Worm (Caenorhabditis elegans) whole organism, L4 larva: ENCODE measurements around the gene fipr-5.

Source experiments
- D1046.2 ChIP-seq: fragments of 200-800 bp; sonication (Bioruptor generic); IDR thresholded peaks from 2 replicates; pipeline ENCODE4 v1.3.6; 2022; ENCODE audit warnings: missing genetic modification characterization, missing compliant biosample characterization
- R02D3.7 ChIP-seq: fragments of 150-350 bp; sonication (generic microtip); optimal IDR thresholded peaks from 3 replicates; lab custom pipeline; 2014; ENCODE audit warnings: missing biosample characterization, missing genetic modification characterization
- T26A8.4 ChIP-seq: fragments of 200-800 bp; sonication (Bioruptor generic); IDR thresholded peaks from 2 replicates; pipeline ENCODE4 v1.3.6; 2022; ENCODE audit warnings: missing genetic modification characterization, missing compliant biosample characterization
- Y5F2A.4 ChIP-seq: fragments of 200-800 bp; sonication (Bioruptor generic); optimal IDR thresholded peaks from 2 replicates; lab custom pipeline; 2018; ENCODE audit warnings: mild to moderate bottlenecking, missing genetic modification characterization, missing compliant biosample characterization
- Y75B8A.6 ChIP-seq: fragments of 200-800 bp; sonication (Bioruptor generic); IDR thresholded peaks from 2 replicates; pipeline ENCODE4 v1.3.6; 2022; ENCODE audit warnings: missing genetic modification reagents, missing genetic modification characterization, missing compliant biosample characterization
- aha-1 ChIP-seq: fragments of 150-350 bp; peaks from one replicate; lab custom pipeline; 2014; ENCODE audit warnings: missing biosample characterization, missing genetic modification characterization
- ama-1 ChIP-seq: fragments of 150-350 bp; optimal IDR thresholded peaks from 2 replicates; lab custom pipeline; 2014; ENCODE audit warnings: inconsistent platforms, mixed read lengths
- arid-1 ChIP-seq: fragments of 200-800 bp; sonication (Bioruptor generic); conservative IDR thresholded peaks from 2 replicates; pipeline ENCODE4 v1.3.6; 2022; ENCODE audit warnings: missing genetic modification reagents, missing genetic modification characterization, missing compliant biosample characterization
- ceh-28 ChIP-seq: fragments of 150-350 bp; optimal IDR thresholded peaks from 2 replicates; lab custom pipeline; 2014; ENCODE audit warnings: missing biosample characterization, missing genetic modification reagents, missing genetic modification characterization
- ceh-44 ChIP-seq: fragments of 200-800 bp; sonication (Bioruptor generic); IDR thresholded peaks from 2 replicates; pipeline ENCODE4 v1.3.6; 2022; ENCODE audit warnings: missing genetic modification reagents, missing genetic modification characterization, missing compliant biosample characterization
- cey-2 ChIP-seq: sonication (generic microtip); optimal IDR thresholded peaks from 3 replicates; lab custom pipeline; 2017; ENCODE audit warnings: missing genetic modification characterization, mild to moderate bottlenecking, missing compliant biosample characterization, antibody characterized with exemption, borderline replicate concordance; ENCODE audit not compliant: insufficient read depth
- daf-16 ChIP-seq, 3 experiments: sonication (generic microtip); optimal IDR thresholded peaks; 2 replicates each; lab custom pipeline; 2016 to 2017; ENCODE audit warnings: missing genetic modification characterization in 3 of 3, missing genetic modification reagents in 3 of 3, mild to moderate bottlenecking in 2 of 3, missing compliant biosample characterization in 2 of 3, missing biosample characterization in 1 of 3, moderate library complexity in 1 of 3
- dmd-6 ChIP-seq: fragments of 200-800 bp; sonication (Bioruptor generic); IDR thresholded peaks from 2 replicates; pipeline ENCODE4 v1.3.6; 2022; ENCODE audit warnings: missing genetic modification reagents, missing genetic modification characterization, missing compliant biosample characterization
- dmd-9 ChIP-seq: fragments of 200-800 bp; sonication (Bioruptor generic); IDR thresholded peaks from 2 replicates; pipeline ENCODE4 v1.3.6; 2022; ENCODE audit warnings: missing genetic modification reagents, missing genetic modification characterization, missing compliant biosample characterization
- dve-1 ChIP-seq: sonication (generic microtip); optimal IDR thresholded peaks from 2 replicates; lab custom pipeline; 2017; ENCODE audit warnings: antibody characterized with exemption, mild to moderate bottlenecking, missing genetic modification characterization, missing compliant biosample characterization; ENCODE audit not compliant: insufficient read depth
- hif-1 ChIP-seq, 2 experiments: sonication (generic microtip); optimal IDR thresholded peaks; 2 replicates each; lab custom pipeline; 2016 to 2017; ENCODE audit warnings: missing compliant biosample characterization in 2 of 2, missing genetic modification characterization in 2 of 2, missing genetic modification reagents in 2 of 2, missing genotype in 2 of 2, mild to moderate bottlenecking in 1 of 2
- hlh-11 ChIP-seq: fragments of 200-800 bp; sonication (Bioruptor generic); optimal IDR thresholded peaks from 2 replicates; lab custom pipeline; 2018; ENCODE audit warnings: mild to moderate bottlenecking, missing genetic modification characterization, missing compliant biosample characterization
- hlh-30 ChIP-seq: sonication (generic microtip); optimal IDR thresholded peaks from 2 replicates; lab custom pipeline; 2017; ENCODE audit warnings: antibody characterized with exemption, mild to moderate bottlenecking, missing genetic modification characterization, missing compliant biosample characterization; ENCODE audit not compliant: insufficient read depth
- hmg-1.1 ChIP-seq: fragments of 200-800 bp; sonication (Bioruptor generic); IDR thresholded peaks from 2 replicates; pipeline ENCODE4 v1.3.6; 2022; ENCODE audit warnings: missing genetic modification reagents, missing genetic modification characterization, missing compliant biosample characterization
- lim-7 ChIP-seq: fragments of 200-800 bp; sonication (Bioruptor generic); IDR thresholded peaks from 2 replicates; pipeline ENCODE4 v1.3.6; 2022; ENCODE audit warnings: missing genetic modification characterization, missing compliant biosample characterization
- lin-13 ChIP-seq: fragments of 150-350 bp; optimal IDR thresholded peaks from 2 replicates; lab custom pipeline; 2014; ENCODE audit warnings: missing biosample characterization, missing genetic modification reagents, missing genetic modification characterization
- lin-15B ChIP-seq: fragments of 150-350 bp; sonication (generic microtip); optimal IDR thresholded peaks from 3 replicates; lab custom pipeline; 2014; ENCODE audit warnings: missing biosample characterization, missing genetic modification characterization
- lin-38 ChIP-seq: fragments of 200-800 bp; sonication (Bioruptor generic); IDR thresholded peaks from 2 replicates; pipeline ENCODE4 v1.3.6; 2022; ENCODE audit warnings: missing genetic modification reagents, missing genetic modification characterization, missing compliant biosample characterization
- lsy-2 ChIP-seq, 2 experiments: fragments of 150-350 bp in 1 of 2; sonication (generic microtip) in 1 of 2; optimal IDR thresholded peaks; 2 replicates each; lab custom pipeline; 2014 to 2017; ENCODE audit warnings: missing biosample characterization in 2 of 2, missing genetic modification characterization in 2 of 2
- madf-9 ChIP-seq: fragments of 200-800 bp; sonication (Bioruptor generic); conservative IDR thresholded peaks from 2 replicates; pipeline ENCODE4 v1.3.6; 2022; ENCODE audit warnings: missing genetic modification reagents, missing genetic modification characterization, missing compliant biosample characterization
- mdl-1 ChIP-seq, 2 experiments: fragments of 150-350 bp in 1 of 2; sonication (generic microtip) in 1 of 2; optimal IDR thresholded peaks; 2 replicates each; lab custom pipeline; 2014 to 2017; ENCODE audit warnings: missing biosample characterization in 2 of 2, missing genetic modification characterization in 2 of 2
- mes-2 ChIP-seq: sonication (generic microtip); optimal IDR thresholded peaks from 2 replicates; lab custom pipeline; 2016; ENCODE audit warnings: missing genotype, mild to moderate bottlenecking, missing genetic modification characterization, missing compliant biosample characterization; ENCODE audit not compliant: poor library complexity, severe bottlenecking
- mxl-2 ChIP-seq: fragments of 200-800 bp; sonication (Bioruptor generic); conservative IDR thresholded peaks from 2 replicates; pipeline ENCODE4 v1.3.6; 2022; ENCODE audit warnings: missing genetic modification reagents, missing genetic modification characterization, missing compliant biosample characterization
- nhr-102 ChIP-seq: sonication (generic microtip); optimal IDR thresholded peaks from 2 replicates; lab custom pipeline; 2016; ENCODE audit warnings: mild to moderate bottlenecking, missing genetic modification characterization, moderate library complexity, missing compliant biosample characterization
- nhr-11 ChIP-seq: fragments of 150-350 bp; optimal IDR thresholded peaks from 2 replicates; lab custom pipeline; 2014; ENCODE audit warnings: missing biosample characterization, missing genetic modification characterization
- nhr-28 ChIP-seq: fragments of 150-350 bp; optimal IDR thresholded peaks from 2 replicates; lab custom pipeline; 2014; ENCODE audit warnings: missing biosample characterization, missing genetic modification characterization
- nhr-41 ChIP-seq: fragments of 200-800 bp; sonication (Bioruptor generic); IDR thresholded peaks from 2 replicates; pipeline ENCODE4 v1.3.6; 2022; ENCODE audit warnings: missing genetic modification reagents, missing genetic modification characterization, missing compliant biosample characterization
- nhr-42 ChIP-seq: fragments of 200-800 bp; sonication (Bioruptor generic); IDR thresholded peaks from 2 replicates; pipeline ENCODE4 v1.3.6; 2022; ENCODE audit warnings: missing genetic modification characterization, missing compliant biosample characterization
- nhr-76 ChIP-seq: fragments of 150-350 bp; optimal IDR thresholded peaks from 2 replicates; lab custom pipeline; 2014; ENCODE audit warnings: missing biosample characterization, missing genetic modification characterization
- pqm-1 ChIP-seq: sonication (generic microtip); optimal IDR thresholded peaks from 2 replicates; lab custom pipeline; 2017; ENCODE audit warnings: missing biosample characterization, missing genetic modification characterization
- rbr-2 ChIP-seq: sonication (generic microtip); optimal IDR thresholded peaks from 2 replicates; lab custom pipeline; 2016; ENCODE audit warnings: missing genotype, missing genetic modification characterization, missing compliant biosample characterization
- sdz-12 ChIP-seq: fragments of 200-800 bp; sonication (Bioruptor generic); optimal IDR thresholded peaks from 2 replicates; lab custom pipeline; 2018; ENCODE audit warnings: mild to moderate bottlenecking, missing genetic modification characterization, missing compliant biosample characterization
- set-16 ChIP-seq: fragments of 200-800 bp; sonication (Bioruptor generic); IDR thresholded peaks from 2 replicates; pipeline ENCODE4 v1.3.6; 2022; ENCODE audit warnings: missing genetic modification reagents, missing genetic modification characterization, missing compliant biosample characterization
- skn-1 ChIP-seq: fragments of 150-350 bp; optimal IDR thresholded peaks from 2 replicates; lab custom pipeline; 2014; ENCODE audit warnings: missing biosample characterization, missing genetic modification characterization
- snpc-4 ChIP-seq: fragments of 150-350 bp; optimal IDR thresholded peaks from 2 replicates; lab custom pipeline; 2014; ENCODE audit warnings: missing biosample characterization, missing genetic modification characterization
- spr-1 ChIP-seq: sonication (generic microtip); optimal IDR thresholded peaks from 2 replicates; lab custom pipeline; 2016; ENCODE audit warnings: mild to moderate bottlenecking, missing genetic modification characterization, missing compliant biosample characterization
- unc-39 ChIP-seq: sonication (generic microtip); optimal IDR thresholded peaks from 2 replicates; lab custom pipeline; 2017; ENCODE audit warnings: missing biosample characterization, missing genetic modification characterization
- unc-62 ChIP-seq, 3 experiments: fragments of 150-350 bp in 1 of 3; sonication (generic microtip); optimal IDR thresholded peaks in 2 of 3; peaks in 1 of 3; 1 replicate in 1 of 3; 2 replicates in 2 of 3; lab custom pipeline; 2014 to 2017; ENCODE audit warnings: missing biosample characterization in 3 of 3, missing genetic modification characterization in 3 of 3, missing genetic modification reagents in 3 of 3, missing genotype in 1 of 3
- zip-2 ChIP-seq: fragments of 150-350 bp; optimal IDR thresholded peaks from 2 replicates; lab custom pipeline; 2014; ENCODE audit warnings: missing biosample characterization, missing genetic modification characterization

Gene fipr-5

DNA sequence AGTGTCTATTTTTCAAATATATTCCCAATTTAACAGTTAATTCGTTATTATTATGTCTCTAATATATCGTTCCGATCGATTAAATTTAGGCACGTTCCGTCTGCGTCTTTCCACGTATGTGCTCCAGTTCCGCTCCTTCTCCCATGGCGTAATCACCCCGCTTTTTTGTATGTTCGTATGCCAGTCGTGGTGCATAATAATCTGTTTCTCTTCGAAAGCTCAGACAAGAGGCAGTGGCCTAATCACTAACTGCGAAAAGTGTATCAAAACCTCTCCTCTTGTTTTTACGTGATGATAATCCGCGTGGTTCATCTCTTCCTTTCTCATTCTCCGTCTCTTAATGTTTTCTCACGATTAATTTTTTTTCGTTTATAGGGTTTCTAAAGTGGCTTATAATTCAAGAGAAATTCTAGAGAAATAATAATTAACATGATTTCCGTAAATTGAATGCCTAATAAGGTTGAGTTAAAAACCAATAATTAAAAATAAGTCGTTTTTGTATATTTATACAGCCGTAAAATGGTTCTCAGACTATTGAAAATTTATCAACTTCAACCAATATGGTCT lies 26.5 kb upstream of the fipr-5 start:
- no peak for TF ChIP-seq ceh-28 (tag; lab: Kevin White, UChicago)
- no peak for TF ChIP-seq cey-2 (tag; lab: Kevin White, UChicago)
- peak; percentile 23 for TF ChIP-seq ama-1 (lab: Kevin White, UChicago)
- peak; percentile 51 for TF ChIP-seq hlh-30
- peak; percentile 6 for TF ChIP-seq dve-1 (tag; lab: Kevin White, UChicago)
- no peak for TF ChIP-seq zip-2 (tag; lab: Kevin White, UChicago)
- peak in 1 of 2 experiments; percentile 25 for TF ChIP-seq lsy-2 (tag; optimal IDR thresholded peaks at IDR 0.05; lab: Kevin White, UChicago)
- TF ChIP-seq dmd-9 (GFP tag; lab: Robert Waterston, UW): no peak
- peak; percentile 56 for TF ChIP-seq aha-1
- no peak for TF ChIP-seq snpc-4 (tag; lab: Kevin White, UChicago)
- TF ChIP-seq nhr-11 (tag; lab: Kevin White, UChicago): no peak
- no peak for TF ChIP-seq D1046.2
- no peak for TF ChIP-seq mxl-2
- no peak for TF ChIP-seq Y75B8A.6 (GFP tag; lab: Robert Waterston, UW)
- TF ChIP-seq hmg-1.1 (GFP tag; lab: Robert Waterston, UW): no peak
- no peak for TF ChIP-seq skn-1 (tag; lab: Kevin White, UChicago)
- TF ChIP-seq nhr-28: peak; percentile 13
- TF ChIP-seq daf-16 (GFP tag; optimal IDR thresholded peaks at IDR 0.05; lab: Kevin White, UChicago): no peak
- no peak for TF ChIP-seq daf-16 (tag; optimal IDR thresholded peaks at IDR 0.05; lab: Kevin White, UChicago)
- TF ChIP-seq pqm-1: no peak
- TF ChIP-seq nhr-76 (tag; lab: Kevin White, UChicago): no peak
- no peak for TF ChIP-seq dmd-6
- TF ChIP-seq arid-1 (GFP tag; lab: Robert Waterston, UW): no peak
- peak in 1 of 2 experiments; percentile 81 for TF ChIP-seq unc-62 (GFP tag; optimal IDR thresholded peaks at IDR 0.05 in 1 of 2; lab: Kevin White, UChicago)
- TF ChIP-seq unc-62 (tag; optimal IDR thresholded peaks at IDR 0.05; lab: Kevin White, UChicago): no peak
- no peak for TF ChIP-seq nhr-102 (tag; lab: Kevin White, UChicago)
- TF ChIP-seq nhr-42 (GFP tag; lab: Robert Waterston, UW): no peak
- TF ChIP-seq R02D3.7 (tag; lab: Kevin White, UChicago): no peak
- TF ChIP-seq lim-7 (GFP tag; lab: Robert Waterston, UW): no peak

DNA sequence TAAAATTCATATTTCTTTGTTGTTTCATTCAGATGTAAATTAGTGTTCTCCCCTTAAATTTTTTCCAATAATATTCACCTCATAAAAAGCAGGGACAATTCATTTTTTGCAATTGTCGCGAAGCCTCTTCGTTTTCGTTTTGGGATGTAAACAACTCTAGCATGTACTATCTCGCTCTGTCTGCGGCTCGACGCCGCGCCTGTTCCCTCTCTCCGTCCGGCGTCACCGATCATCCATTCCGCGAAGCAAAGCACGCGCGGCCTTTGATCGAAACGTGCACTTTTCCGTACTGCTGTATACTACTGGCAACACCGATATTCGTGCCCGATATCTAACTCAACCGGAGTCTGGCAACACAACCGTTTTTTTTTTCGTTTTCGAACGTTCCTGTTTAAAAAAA lies 25.8 kb upstream of the fipr-5 start:
- TF ChIP-seq hlh-30: peak; percentile 78
- no peak for TF ChIP-seq arid-1 (GFP tag; lab: Robert Waterston, UW)
- peak; percentile 33; the same call in 1 of the 2 replicates for TF ChIP-seq T26A8.4
- no peak for TF ChIP-seq Y5F2A.4 (GFP tag; lab: Kevin White, UChicago)
- TF ChIP-seq lin-38 (GFP tag; lab: Robert Waterston, UW): no peak
- TF ChIP-seq mes-2: peak; percentile 39
- peak in 1 of 2 experiments; percentile 32 for TF ChIP-seq daf-16 (GFP tag; optimal IDR thresholded peaks at IDR 0.05; lab: Kevin White, UChicago)
- TF ChIP-seq daf-16 (tag; optimal IDR thresholded peaks at IDR 0.05; lab: Kevin White, UChicago): peak; percentile 84
- no peak for TF ChIP-seq sdz-12
- TF ChIP-seq unc-39 (tag; lab: Kevin White, UChicago): no peak
- TF ChIP-seq ceh-44 (GFP tag; lab: Robert Waterston, UW): no peak
- peak; percentile 14 to 81 for TF ChIP-seq mdl-1 (tag; optimal IDR thresholded peaks at IDR 0.05; lab: Kevin White, UChicago)
- peak; percentile 1 for TF ChIP-seq ama-1 (lab: Kevin White, UChicago)
- peak; percentile 85 for TF ChIP-seq madf-9 (GFP tag; lab: Robert Waterston, UW)
- TF ChIP-seq rbr-2: peak; percentile 21
- TF ChIP-seq lin-15B: no peak
- TF ChIP-seq spr-1 (tag; lab: Kevin White, UChicago): no peak
- TF ChIP-seq hlh-11: peak; percentile 65
- peak in 1 of 2 experiments; percentile 68 for TF ChIP-seq hif-1 (tag; optimal IDR thresholded peaks at IDR 0.05; lab: Kevin White, UChicago)
- no peak for TF ChIP-seq nhr-41
- peak; percentile 15 for TF ChIP-seq dve-1 (tag; lab: Kevin White, UChicago)
- TF ChIP-seq lin-13 (GFP tag; lab: Kevin White, UChicago): no peak
- peak; percentile 31 for TF ChIP-seq dmd-6
- peak; percentile 52 for TF ChIP-seq set-16 (GFP tag; lab: Robert Waterston, UW)
